Fruit fly (Drosophila melanogaster): Measurements from ENCODE around the gene CG14024.

- TF ChIP-seq pad (GFP tag; optimal IDR thresholded peaks at IDR 0.05) (no peak), CG1620 (GFP tag; optimal IDR thresholded peaks at IDR 0.05) (no peak), cic (GFP tag; optimal IDR thresholded peaks at IDR 0.05) (no peak), bab1 (GFP tag; optimal IDR thresholded peaks at IDR 0.05) (no peak), Mnt (GFP tag; optimal IDR thresholded peaks at IDR 0.05) (no peak), kay (GFP tag; ENCODE audit: borderline replicate concordance) (no peak), toe (GFP tag; optimal IDR thresholded peaks at IDR 0.05) (no peak), Crg-1 (GFP tag; optimal IDR thresholded peaks at IDR 0.05) (no peak), cnc (optimal IDR thresholded peaks at IDR 0.05) (no peak), CG12768 (GFP tag; optimal IDR thresholded peaks at IDR 0.05) (no peak), CG7045 (GFP tag; optimal IDR thresholded peaks at IDR 0.05) (no peak), tj (GFP tag; optimal IDR thresholded peaks at IDR 0.05) (no peak)
These were observed 23.5 kb upstream of the CG14024 start, which contains the start of gene fusl for dm6 chr2L:5338024-5338720.
